Fruit fly (Drosophila melanogaster) whole organism, embryonic: ENCODE results near the gene CG31406.

ENCODE experiments used
- Adf1 ChIP-seq: fragments of 200-800 bp; sonication (Bioruptor generic); IDR thresholded peaks from 2 replicates; pipeline ENCODE4 v1.3.6; 2022; ENCODE audit warnings: missing biosample characterization, missing genetic modification characterization
- Atf3 ChIP-seq: fragments of 200-800 bp; sonication (Bioruptor generic); optimal IDR thresholded peaks from 3 replicates; lab custom pipeline; 2016; ENCODE audit warnings: missing biosample characterization, missing genetic modification characterization
- Atf6 ChIP-seq: fragments of 200-800 bp; sonication (Bioruptor generic); IDR thresholded peaks from 2 replicates; pipeline ENCODE4 v1.3.6; 2022; ENCODE audit warnings: missing biosample characterization, missing genetic modification characterization
- CG14860 ChIP-seq: fragments of 200-800 bp; sonication (Bioruptor generic); IDR thresholded peaks from 3 replicates; pipeline ENCODE4 v1.3.6; 2022; ENCODE audit warnings: missing biosample characterization, missing genetic modification characterization; ENCODE audit not compliant: partially characterized antibody
- CG15601 ChIP-seq: fragments of 200-800 bp; sonication (Bioruptor generic); optimal IDR thresholded peaks from 3 replicates; lab custom pipeline; 2019; ENCODE audit warnings: missing biosample characterization, mild to moderate bottlenecking, missing genetic modification characterization, moderate library complexity
- CG1792 ChIP-seq: fragments of 200-800 bp; sonication (Bioruptor generic); optimal IDR thresholded peaks from 2 replicates; lab custom pipeline; 2016; ENCODE audit warnings: missing biosample characterization, missing genetic modification characterization
- CG31388 ChIP-seq: fragments of 200-800 bp; sonication (Bioruptor generic); optimal IDR thresholded peaks from 2 replicates; lab custom pipeline; 2016; ENCODE audit warnings: missing biosample characterization, missing genetic modification characterization
- CG4328 ChIP-seq: fragments of 200-800 bp; sonication (Bioruptor generic); optimal IDR thresholded peaks from 3 replicates; lab custom pipeline; 2017; ENCODE audit warnings: missing biosample characterization, missing genetic modification reagents, missing genetic modification characterization
- CG6272 ChIP-seq: fragments of 200-800 bp; sonication (Bioruptor generic); IDR thresholded peaks from 2 replicates; pipeline ENCODE4 v1.3.6; 2022; ENCODE audit warnings: missing biosample characterization, missing genetic modification characterization
- CG6683 ChIP-seq: fragments of 200-800 bp; sonication (Bioruptor generic); optimal IDR thresholded peaks from 2 replicates; lab custom pipeline; 2017; ENCODE audit warnings: missing biosample characterization, mild to moderate bottlenecking, missing genetic modification characterization, missing genetic modification reagents
- CG6854 ChIP-seq: fragments of 200-800 bp; sonication (Bioruptor generic); optimal IDR thresholded peaks from 3 replicates; lab custom pipeline; 2017; ENCODE audit warnings: missing biosample characterization, mild to moderate bottlenecking, missing genetic modification characterization
- CG7963 ChIP-seq: fragments of 200-800 bp; sonication (Bioruptor generic); IDR thresholded peaks from 3 replicates; pipeline ENCODE4 v1.3.6; 2022; ENCODE audit warnings: missing biosample characterization, missing genetic modification characterization; ENCODE audit not compliant: partially characterized antibody
- CG8089 ChIP-seq: fragments of 200-800 bp; sonication (Bioruptor generic); optimal IDR thresholded peaks from 3 replicates; lab custom pipeline; 2016; ENCODE audit warnings: missing biosample characterization, missing genetic modification characterization
- CG8359 ChIP-seq: fragments of 200-800 bp; sonication (Bioruptor generic); optimal IDR thresholded peaks from 2 replicates; lab custom pipeline; 2017; ENCODE audit warnings: missing biosample characterization, mild to moderate bottlenecking, missing genetic modification characterization, borderline replicate concordance
- CG8765 ChIP-seq: fragments of 200-800 bp; sonication (Bioruptor generic); IDR thresholded peaks from 2 replicates; pipeline ENCODE4 v1.3.6; 2022; ENCODE audit warnings: missing biosample characterization, missing genetic modification characterization
- Dip3 ChIP-seq: fragments of 200-800 bp; sonication (Bioruptor generic); optimal IDR thresholded peaks from 3 replicates; lab custom pipeline; 2016; ENCODE audit warnings: missing biosample characterization, missing genetic modification characterization
- ERR ChIP-seq: fragments of 200-800 bp; sonication (Bioruptor generic); optimal IDR thresholded peaks from 2 replicates; lab custom pipeline; 2016; ENCODE audit warnings: missing biosample characterization, missing genetic modification characterization
- Hmx ChIP-seq: fragments of 200-800 bp; sonication (Bioruptor generic); optimal IDR thresholded peaks from 2 replicates; lab custom pipeline; 2016; ENCODE audit warnings: missing biosample characterization, missing genetic modification characterization
- Jarid2 ChIP-seq: fragments of 200-800 bp; sonication (Bioruptor generic); optimal IDR thresholded peaks from 3 replicates; lab custom pipeline; 2017; ENCODE audit warnings: mild to moderate bottlenecking, missing biosample characterization, missing genetic modification reagents, missing genetic modification characterization
- MESR4 ChIP-seq: fragments of 200-800 bp; sonication (Bioruptor generic); optimal IDR thresholded peaks from 2 replicates; lab custom pipeline; 2018; ENCODE audit warnings: missing biosample characterization, mild to moderate bottlenecking, missing genetic modification characterization, moderate library complexity
- Max ChIP-seq: fragments of 200-800 bp; sonication (Bioruptor generic); optimal IDR thresholded peaks from 2 replicates; lab custom pipeline; 2016; ENCODE audit warnings: missing biosample characterization, mild to moderate bottlenecking, missing genetic modification characterization
- Nf-YC ChIP-seq: fragments of 200-800 bp; optimal IDR thresholded peaks from 3 replicates; lab custom pipeline; 2019; ENCODE audit warnings: missing biosample characterization, mild to moderate bottlenecking, missing genetic modification characterization, moderate library complexity
- Ptx1 ChIP-seq: fragments of 200-800 bp; sonication (Bioruptor generic); IDR thresholded peaks from 2 replicates; pipeline ENCODE4 v1.3.6; 2022; ENCODE audit warnings: missing biosample characterization, missing genetic modification characterization
- Side ChIP-seq: fragments of 200-800 bp; sonication (Bioruptor generic); optimal IDR thresholded peaks from 2 replicates; lab custom pipeline; 2016; ENCODE audit warnings: missing biosample characterization, missing genetic modification characterization
- Sry-δ ChIP-seq: fragments of 200-800 bp; sonication (Bioruptor generic); optimal IDR thresholded peaks from 2 replicates; lab custom pipeline; 2016; ENCODE audit warnings: missing biosample characterization, missing genetic modification characterization
- Stat92E ChIP-seq, 3 experiments: fragments of >200 bp in 2 of 3; fragments of 200-800 bp in 1 of 3; sonication (Bioruptor generic) in 1 of 3; optimal IDR thresholded peaks; 2 replicates each; lab custom pipeline; 2017 to 2019; ENCODE audit warnings: missing biosample characterization in 3 of 3, missing genetic modification characterization in 3 of 3, mild to moderate bottlenecking in 1 of 3, moderate library complexity in 1 of 3
- YL-1 ChIP-seq: fragments of 200-800 bp; sonication (Bioruptor generic); optimal IDR thresholded peaks from 3 replicates; lab custom pipeline; 2017; ENCODE audit warnings: missing biosample characterization, mild to moderate bottlenecking, missing genetic modification characterization
- aop ChIP-seq: fragments of 200-800 bp; sonication (Bioruptor generic); IDR thresholded peaks from 2 replicates; pipeline ENCODE4 v1.3.6; 2022; ENCODE audit warnings: missing biosample characterization, missing genetic modification characterization
- bsh ChIP-seq, 2 experiments: fragments of 200-800 bp; sonication (Bioruptor generic); optimal IDR thresholded peaks; 2 replicates each; lab custom pipeline; 2017 to 2018; ENCODE audit warnings: mild to moderate bottlenecking in 2 of 2, missing biosample characterization in 2 of 2, missing genetic modification characterization in 2 of 2, moderate library complexity in 1 of 2
- cato ChIP-seq: fragments of 200-800 bp; sonication (Bioruptor generic); optimal IDR thresholded peaks from 2 replicates; lab custom pipeline; 2016; ENCODE audit warnings: missing biosample characterization, missing genetic modification characterization, borderline replicate concordance
- crp ChIP-seq, 2 experiments: fragments of 200-800 bp; sonication (Bioruptor generic); optimal IDR thresholded peaks; 2 replicates in 1 of 2; 3 replicates in 1 of 2; lab custom pipeline; 2017; ENCODE audit warnings: missing biosample characterization in 2 of 2, missing genetic modification characterization in 2 of 2, mild to moderate bottlenecking in 1 of 2, moderate library complexity in 1 of 2
- dati ChIP-seq: fragments of 200-800 bp; sonication (Bioruptor generic); IDR thresholded peaks from 2 replicates; pipeline ENCODE4 v1.3.6; 2022; ENCODE audit warnings: missing biosample characterization, missing genetic modification characterization
- dimm ChIP-seq: fragments of 200-800 bp; sonication (Bioruptor generic); IDR thresholded peaks from 2 replicates; pipeline ENCODE4 v1.3.6; 2022; ENCODE audit warnings: missing biosample characterization, missing genetic modification characterization
- dmrt99B ChIP-seq: fragments of 200-800 bp; sonication (Bioruptor generic); optimal IDR thresholded peaks from 2 replicates; lab custom pipeline; 2018; ENCODE audit warnings: missing biosample characterization, mild to moderate bottlenecking, missing genetic modification characterization, moderate library complexity
- eyg ChIP-seq: fragments of 200-800 bp; sonication (Bioruptor generic); optimal IDR thresholded peaks from 3 replicates; lab custom pipeline; 2016; ENCODE audit warnings: missing biosample characterization, missing genetic modification characterization
- hb ChIP-seq: fragments of 200-800 bp; sonication (Bioruptor generic); IDR thresholded peaks from 3 replicates; pipeline ENCODE4 v1.3.6; 2022; ENCODE audit warnings: missing biosample characterization, missing genetic modification characterization; ENCODE audit not compliant: partially characterized antibody
- hkb ChIP-seq, 2 experiments: fragments of 200-800 bp in 1 of 2; fragments of >200 bp in 1 of 2; sonication (Bioruptor generic) in 1 of 2; IDR thresholded peaks in 1 of 2; optimal IDR thresholded peaks in 1 of 2; 2 replicates each; pipeline versions ENCODE4 v1.3.6 to Lab custom; 2017 to 2022; ENCODE audit warnings: missing biosample characterization in 1 of 2, missing genetic modification characterization in 1 of 2
- insv ChIP-seq, 2 experiments: fragments of 200-800 bp; sonication (Bioruptor generic); optimal IDR thresholded peaks; 3 replicates each; lab custom pipeline; 2016 to 2018; ENCODE audit warnings: missing biosample characterization in 2 of 2, missing genetic modification characterization in 2 of 2
- nmo ChIP-seq: fragments of 200-800 bp; sonication (Bioruptor generic); optimal IDR thresholded peaks from 2 replicates; lab custom pipeline; 2018; ENCODE audit warnings: missing biosample characterization, mild to moderate bottlenecking, missing genetic modification characterization, moderate library complexity
- onecut ChIP-seq: fragments of 200-800 bp; sonication (Bioruptor generic); IDR thresholded peaks from 2 replicates; pipeline ENCODE4 v1.3.6; 2022; ENCODE audit warnings: missing biosample characterization, missing genetic modification characterization
- pfk ChIP-seq: fragments of 200-800 bp; sonication (Bioruptor generic); optimal IDR thresholded peaks from 2 replicates; lab custom pipeline; 2018; ENCODE audit warnings: missing biosample characterization, mild to moderate bottlenecking, missing genetic modification characterization, moderate library complexity
- schlank ChIP-seq: fragments of 200-800 bp; sonication (Bioruptor generic); optimal IDR thresholded peaks from 2 replicates; lab custom pipeline; 2018; ENCODE audit warnings: missing biosample characterization, mild to moderate bottlenecking, missing genetic modification characterization
- sens ChIP-seq: fragments of 200-800 bp; sonication (Bioruptor generic); peaks from one replicate; lab custom pipeline; 2016; ENCODE audit warnings: missing biosample characterization, missing genetic modification characterization
- seq ChIP-seq: fragments of 200-800 bp; sonication (Bioruptor generic); IDR thresholded peaks from 2 replicates; pipeline ENCODE4 v1.3.6; 2022; ENCODE audit warnings: missing biosample characterization, missing genetic modification characterization
- tgo ChIP-seq: fragments of 200-800 bp; sonication (Bioruptor generic); IDR thresholded peaks from 3 replicates; pipeline ENCODE4 v1.3.6; 2022; ENCODE audit warnings: missing biosample characterization, missing genetic modification characterization
- wek ChIP-seq: fragments of 200-800 bp; sonication (Bioruptor generic); optimal IDR thresholded peaks from 3 replicates; lab custom pipeline; 2018; ENCODE audit warnings: missing biosample characterization, mild to moderate bottlenecking, missing genetic modification characterization, moderate library complexity
- zen ChIP-seq: fragments of 200-800 bp; sonication (Bioruptor generic); optimal IDR thresholded peaks from 3 replicates; lab custom pipeline; 2018; ENCODE audit warnings: missing biosample characterization, mild to moderate bottlenecking, missing genetic modification characterization, moderate library complexity
- zfh1 ChIP-seq: fragments of 200-800 bp; sonication (Bioruptor generic); IDR thresholded peaks from 3 replicates; pipeline ENCODE4 v1.3.6; 2022; ENCODE audit warnings: missing biosample characterization, missing genetic modification characterization

Gene CG31406

DNA sequence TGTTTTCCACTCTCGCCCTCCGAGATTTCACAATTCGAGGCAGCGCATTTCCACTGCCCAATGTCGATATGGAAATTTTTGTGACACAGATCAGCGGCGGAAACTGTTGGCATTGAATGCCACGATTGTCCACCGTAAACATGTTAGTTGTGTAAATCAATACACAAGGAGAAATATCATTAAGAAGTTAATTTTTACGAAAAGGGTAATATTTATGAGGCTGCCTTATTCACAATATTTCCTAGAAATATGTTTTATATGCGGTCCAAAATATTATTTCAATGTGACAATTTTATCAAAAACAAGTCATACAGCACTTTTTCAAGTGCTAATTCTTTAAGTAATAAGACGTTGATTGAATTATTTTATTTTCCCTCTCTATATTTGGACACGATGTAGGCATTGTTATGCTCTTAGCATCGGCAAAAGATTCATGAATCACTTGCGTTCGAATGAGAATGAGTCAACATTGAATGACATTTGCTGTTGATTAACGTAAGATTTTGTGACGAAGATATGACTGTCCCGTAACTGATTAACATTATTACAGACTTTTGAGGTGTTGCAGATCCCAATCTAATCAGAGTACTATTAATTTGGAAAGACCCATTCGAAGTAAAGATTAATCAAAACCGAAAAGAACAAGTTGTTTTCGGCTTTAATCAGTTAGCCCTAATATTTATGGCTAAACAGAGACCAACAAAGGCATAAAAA lies 45.2 kb downstream of the CG31406 start (continued):
- TF ChIP-seq CG14860 (GFP tag; lab: Robert Waterston, UW) (no peak), schlank (tag; lab: Kevin White, UChicago) (peak; percentile 29), cato (peak; percentile 63), hkb (optimal IDR thresholded peaks at IDR 0.05; lab: Kevin White, UChicago) (no peak), hkb (GFP tag; IDR thresholded peaks at IDR 0.05; lab: Robert Waterston, UW) (peak; percentile 92), YL-1 (GFP tag; lab: Kevin White, UChicago) (peak; percentile 40), aop (GFP tag; lab: Robert Waterston, UW) (no peak), CG6683 (GFP tag; lab: Kevin White, UChicago) (peak; percentile 39), dmrt99B (tag; lab: Kevin White, UChicago) (peak; percentile 87), CG6854 (GFP tag; lab: Kevin White, UChicago) (peak; percentile 1), hb (GFP tag; lab: Robert Waterston, UW) (no peak), onecut (GFP tag; lab: Robert Waterston, UW) (peak; percentile 61), tgo (GFP tag; lab: Robert Waterston, UW) (peak; percentile 90), zfh1 (GFP tag; lab: Robert Waterston, UW) (peak; percentile 75), seq (GFP tag; lab: Robert Waterston, UW) (peak; percentile 93), Stat92E (GFP tag; optimal IDR thresholded peaks at IDR 0.05; lab: Kevin White, UChicago) (no peak), Max (GFP tag; lab: Kevin White, UChicago) (peak; percentile 43), dati (0 out of 2 replicates have a peak, but pooled peaks have one; percentile 33), eyg (GFP tag; lab: Kevin White, UChicago) (peak; percentile 43), CG4328 (GFP tag; lab: Kevin White, UChicago) (no peak), Ptx1 (GFP tag; lab: Robert Waterston, UW) (peak; percentile 90), sens (GFP tag; lab: Kevin White, UChicago) (peak; percentile 96), CG6272 (GFP tag; lab: Robert Waterston, UW) (no peak), wek (GFP tag; lab: Kevin White, UChicago) (peak; percentile 60), CG8089 (GFP tag; lab: Kevin White, UChicago) (peak; percentile 63), zen (tag; lab: Kevin White, UChicago) (no peak), Sry-δ (GFP tag; lab: Kevin White, UChicago) (peak; percentile 20), Jarid2 (peak; percentile 56), CG31388 (GFP tag; lab: Kevin White, UChicago) (peak; percentile 46), insv (GFP tag; optimal IDR thresholded peaks at IDR 0.05; lab: Kevin White, UChicago) (peak in 1 of 2 experiments; percentile 38), CG8765 (GFP tag; lab: Robert Waterston, UW) (no peak), Atf3 (GFP tag; lab: Kevin White, UChicago) (peak; percentile 71), bsh (GFP tag; optimal IDR thresholded peaks at IDR 0.05; lab: Kevin White, UChicago) (peak in 1 of 2 experiments; percentile 83), Nf-YC (peak; percentile 55), Adf1 (GFP tag; lab: Robert Waterston, UW) (peak; percentile 49), crp (GFP tag; optimal IDR thresholded peaks at IDR 0.05; lab: Kevin White, UChicago) (peak in 1 of 2 experiments; percentile 39), pfk (no peak), MESR4 (GFP tag; lab: Kevin White, UChicago) (no peak), CG15601 (tag; lab: Kevin White, UChicago) (peak; percentile 56), dimm (peak; percentile 62), nmo (GFP tag; lab: Kevin White, UChicago) (peak; percentile 87), ERR (GFP tag; lab: Kevin White, UChicago) (peak; percentile 48), Side (GFP tag; lab: Kevin White, UChicago) (peak; percentile 64), Atf6 (GFP tag; lab: Robert Waterston, UW) (peak; percentile 92), CG8359 (no peak), CG7963 (GFP tag; lab: Robert Waterston, UW) (no peak), CG1792 (GFP tag; lab: Kevin White, UChicago) (peak; percentile 69), Hmx (GFP tag; lab: Kevin White, UChicago) (no peak), Dip3 (GFP tag; lab: Kevin White, UChicago) (peak; percentile 45)
